Fruit fly (Drosophila melanogaster) S2 (cell line): ENCODE measurements around the gene Cchl.

Source experiments
- CG8478 ChIP-seq: fragments of >200 bp; optimal IDR thresholded peaks from 2 replicates; lab custom pipeline; 2018
- CTCF ChIP-seq, 2 experiments: fragments of >200 bp; optimal IDR thresholded peaks; 2 replicates each; lab custom pipeline; 2018

Cchl gene

dm6 chr3R:22042982-22043381 lies 15.7 kb upstream of the Cchl start:
- TF ChIP-seq CG8478 (lab: Kevin White, UChicago), result no peak

dm6 chr3R:22042283-22042875 lies 15.1 kb upstream of the Cchl start:
- no peak for TF ChIP-seq CG8478 (lab: Kevin White, UChicago)
- no peak for TF ChIP-seq CTCF (optimal IDR thresholded peaks at IDR 0.05; lab: Kevin White, UChicago)

- TF ChIP-seq CTCF (optimal IDR thresholded peaks at IDR 0.05; lab: Kevin White, UChicago), result peak in 1 of 2 experiments; percentile 52
- no peak for TF ChIP-seq CG8478 (lab: Kevin White, UChicago)
Measured at dm6 chr3R:22041625-22042282, 14.5 kb upstream of the Cchl start, which contains the start of gene how. Gene how (plus strand): TSS chr3R:22042191.

dm6 chr3R:22040400-22040799 lies 13.1 kb upstream of the Cchl start:
- TF ChIP-seq CTCF (optimal IDR thresholded peaks at IDR 0.05; lab: Kevin White, UChicago), result no peak
- no peak for TF ChIP-seq CG8478 (lab: Kevin White, UChicago)

- TF ChIP-seq CTCF (optimal IDR thresholded peaks at IDR 0.05; lab: Kevin White, UChicago) (no peak), CG8478 (lab: Kevin White, UChicago) (no peak)
Measured at dm6 chr3R:22039480-22039879, 12.2 kb upstream of the Cchl start.

dm6 chr3R:22035552-22035951 lies 8.3 kb upstream of the Cchl start:
- TF ChIP-seq CG8478 (lab: Kevin White, UChicago), result no peak
- TF ChIP-seq CTCF (optimal IDR thresholded peaks at IDR 0.05; lab: Kevin White, UChicago), result peak in 1 of 2 experiments; percentile 26

dm6 chr3R:22034160-22034742 lies 7.0 kb upstream of the Cchl start, which contains the start of the genes CG45099, CG6015, pit and Fadd:
Gene CG45099 (minus strand): TSS chr3R:22034286.
Gene CG6015 (minus strand): TSS chr3R:22034286.
Gene pit (plus strand): TSS chr3R:22034298.
Gene Fadd (plus strand): TSS chr3R:22034455.
- no peak for TF ChIP-seq CG8478 (lab: Kevin White, UChicago)
- peak in 1 of 2 experiments; percentile 23 for TF ChIP-seq CTCF (optimal IDR thresholded peaks at IDR 0.05; lab: Kevin White, UChicago)

- no peak for TF ChIP-seq CG8478 (lab: Kevin White, UChicago)
- TF ChIP-seq CTCF (optimal IDR thresholded peaks at IDR 0.05; lab: Kevin White, UChicago), result no peak
Measured at dm6 chr3R:22031738-22032137, 4.5 kb upstream of the Cchl start, which contains the start of gene CG13409. Gene CG13409 (minus strand): TSS chr3R:22031900.

- no peak for TF ChIP-seq CTCF (optimal IDR thresholded peaks at IDR 0.05; lab: Kevin White, UChicago)
- no peak for TF ChIP-seq CG8478 (lab: Kevin White, UChicago)
Measured at dm6 chr3R:22027743-22028099, 441 bp upstream of the Cchl start.

- no peak for TF ChIP-seq CG8478 (lab: Kevin White, UChicago)
- no peak for TF ChIP-seq CTCF (optimal IDR thresholded peaks at IDR 0.05; lab: Kevin White, UChicago)
Measured at dm6 chr3R:22025320-22025719, 2.0 kb downstream of the Cchl start, which contains the start of gene CG6028. Gene CG6028 (minus strand): TSS chr3R:22025506.

dm6 chr3R:22023041-22023626 lies 4.1 kb downstream of the Cchl start, which contains the start of the genes Mitofilin and mRpL35:
Gene Mitofilin (minus strand): TSS chr3R:22023335.
Gene mRpL35 (plus strand): TSS chr3R:22023527.
- TF ChIP-seq CTCF (optimal IDR thresholded peaks at IDR 0.05; lab: Kevin White, UChicago) (no peak), CG8478 (lab: Kevin White, UChicago) (no peak)

- TF ChIP-seq CTCF (optimal IDR thresholded peaks at IDR 0.05; lab: Kevin White, UChicago) (no peak), CG8478 (lab: Kevin White, UChicago) (no peak)
Measured at dm6 chr3R:22022623-22023022, 4.7 kb downstream of the Cchl start.

- no peak for TF ChIP-seq CG8478 (lab: Kevin White, UChicago)
- peak; percentile 6 to 39 for TF ChIP-seq CTCF (optimal IDR thresholded peaks at IDR 0.05; lab: Kevin White, UChicago)
Measured at dm6 chr3R:22018777-22019420, 8.4 kb downstream of the Cchl start, which contains the start of gene Idh3b. Gene Idh3b (minus strand): TSS chr3R:22019382.

- TF ChIP-seq CG8478 (lab: Kevin White, UChicago) (no peak), CTCF (optimal IDR thresholded peaks at IDR 0.05; lab: Kevin White, UChicago) (no peak)
Measured at dm6 chr3R:22014397-22014796, 12.9 kb downstream of the Cchl start, which contains the start of gene Theg. Gene Theg (plus strand): TSS chr3R:22014697.
